Worm (Caenorhabditis elegans) whole organism, late embryonic: ENCODE results near the gene C28D4.7.
A peak's percentile ranks its signal among the peaks of the same experiment; 100 is the strongest.

Source experiments
- C38D4.7 ChIP-seq: fragments of 200-800 bp; sonication (Bioruptor generic); optimal IDR thresholded peaks from 2 replicates; lab custom pipeline; 2018; ENCODE audit warnings: mild to moderate bottlenecking, missing genetic modification characterization, moderate library complexity, missing compliant biosample characterization
- K02D7.2 ChIP-seq: sonication (generic microtip); optimal IDR thresholded peaks from 2 replicates; lab custom pipeline; 2017; ENCODE audit warnings: mild to moderate bottlenecking, missing genetic modification characterization, missing compliant biosample characterization
- K09A11.1 ChIP-seq: sonication (generic microtip); optimal IDR thresholded peaks from 2 replicates; lab custom pipeline; 2017; ENCODE audit warnings: antibody characterized with exemption, mild to moderate bottlenecking, missing genetic modification characterization, missing compliant biosample characterization; ENCODE audit not compliant: insufficient read depth
- T23F11.4 ChIP-seq: fragments of 200-800 bp; sonication (Bioruptor generic); optimal IDR thresholded peaks from 2 replicates; lab custom pipeline; 2018; ENCODE audit warnings: mild to moderate bottlenecking, missing genetic modification characterization, missing compliant biosample characterization
- ama-1 ChIP-seq: fragments of 150-350 bp; optimal IDR thresholded peaks from 2 replicates; lab custom pipeline; 2014
- ceh-14 ChIP-seq: sonication (generic microtip); optimal IDR thresholded peaks from 2 replicates; lab custom pipeline; 2016; ENCODE audit warnings: missing genotype, missing genetic modification characterization, missing compliant biosample characterization
- ceh-18 ChIP-seq: sonication (generic microtip); optimal IDR thresholded peaks from 2 replicates; lab custom pipeline; 2016; ENCODE audit warnings: missing genetic modification characterization, missing compliant biosample characterization
- ceh-19 ChIP-seq: fragments of 200-800 bp; sonication (Bioruptor generic); optimal IDR thresholded peaks from 2 replicates; lab custom pipeline; 2018; ENCODE audit warnings: mild to moderate bottlenecking, missing genetic modification characterization, missing compliant biosample characterization
- ceh-2 ChIP-seq: sonication (generic microtip); optimal IDR thresholded peaks from 2 replicates; lab custom pipeline; 2016; ENCODE audit warnings: missing genotype, missing genetic modification characterization, missing compliant biosample characterization
- ceh-22 ChIP-seq: sonication (generic microtip); optimal IDR thresholded peaks from 2 replicates; lab custom pipeline; 2017; ENCODE audit warnings: missing biosample characterization, missing genetic modification characterization
- ceh-30 ChIP-seq: fragments of 150-350 bp; optimal IDR thresholded peaks from 2 replicates; lab custom pipeline; 2014; ENCODE audit warnings: missing biosample characterization, missing genetic modification characterization
- ceh-34 ChIP-seq: sonication (generic microtip); optimal IDR thresholded peaks from 2 replicates; lab custom pipeline; 2016; ENCODE audit warnings: mild to moderate bottlenecking, missing genetic modification characterization, missing compliant biosample characterization
- ceh-45 ChIP-seq: fragments of 200-800 bp; sonication (Bioruptor generic); IDR thresholded peaks from 2 replicates; pipeline ENCODE4 v1.3.6; 2022; ENCODE audit warnings: missing genetic modification reagents, missing genetic modification characterization, missing compliant biosample characterization
- ceh-48 ChIP-seq: sonication (generic microtip); optimal IDR thresholded peaks from 2 replicates; lab custom pipeline; 2016; ENCODE audit warnings: missing genetic modification characterization, inconsistent platforms, missing compliant biosample characterization
- ceh-6 ChIP-seq: fragments of 200-800 bp; sonication (Bioruptor generic); optimal IDR thresholded peaks from 2 replicates; lab custom pipeline; 2018; ENCODE audit warnings: mild to moderate bottlenecking, missing genetic modification characterization, missing compliant biosample characterization
- che-1 ChIP-seq: sonication (generic microtip); optimal IDR thresholded peaks from 2 replicates; lab custom pipeline; 2016; ENCODE audit warnings: mild to moderate bottlenecking, missing genetic modification characterization, missing compliant biosample characterization
- dve-1 ChIP-seq: sonication (generic microtip); optimal IDR thresholded peaks from 2 replicates; lab custom pipeline; 2017; ENCODE audit warnings: antibody characterized with exemption, mild to moderate bottlenecking, missing genetic modification characterization, missing compliant biosample characterization
- elt-2 ChIP-seq: sonication (generic microtip); optimal IDR thresholded peaks from 2 replicates; lab custom pipeline; 2016; ENCODE audit warnings: missing genetic modification reagents, missing genetic modification characterization, missing compliant biosample characterization
- ets-4 ChIP-seq: sonication (generic microtip); optimal IDR thresholded peaks from 2 replicates; lab custom pipeline; 2016; ENCODE audit warnings: missing genetic modification characterization, missing compliant biosample characterization
- eyg-1 ChIP-seq: sonication (generic microtip); optimal IDR thresholded peaks from 2 replicates; lab custom pipeline; 2016; ENCODE audit warnings: missing genotype, missing genetic modification characterization, missing compliant biosample characterization
- fax-1 ChIP-seq: sonication (generic microtip); optimal IDR thresholded peaks from 2 replicates; lab custom pipeline; 2016; ENCODE audit warnings: missing genotype, missing genetic modification characterization, missing compliant biosample characterization
- fkh-10 ChIP-seq: fragments of 150-350 bp; optimal IDR thresholded peaks from 2 replicates; lab custom pipeline; 2014; ENCODE audit warnings: missing biosample characterization, missing genetic modification reagents, missing genetic modification characterization
- fkh-6 ChIP-seq: sonication (generic microtip); optimal IDR thresholded peaks from 2 replicates; lab custom pipeline; 2016; ENCODE audit warnings: missing genetic modification characterization, missing compliant biosample characterization
- gmeb-2 ChIP-seq: sonication (generic microtip); optimal IDR thresholded peaks from 2 replicates; lab custom pipeline; 2016; ENCODE audit warnings: missing genetic modification characterization, inconsistent platforms, missing compliant biosample characterization
- hlh-13 ChIP-seq: fragments of 200-800 bp; sonication (Bioruptor generic); optimal IDR thresholded peaks from 2 replicates; lab custom pipeline; 2018; ENCODE audit warnings: mild to moderate bottlenecking, missing genetic modification characterization, missing compliant biosample characterization
- hlh-15 ChIP-seq: sonication (generic microtip); optimal IDR thresholded peaks from 2 replicates; lab custom pipeline; 2016; ENCODE audit warnings: missing genetic modification characterization, missing compliant biosample characterization
- lin-11 ChIP-seq: fragments of 200-800 bp; sonication (Bioruptor generic); optimal IDR thresholded peaks from 2 replicates; lab custom pipeline; 2018; ENCODE audit warnings: mild to moderate bottlenecking, missing genetic modification characterization, missing compliant biosample characterization
- madf-2 ChIP-seq: sonication (generic microtip); optimal IDR thresholded peaks from 2 replicates; lab custom pipeline; 2017; ENCODE audit warnings: missing genetic modification characterization, missing compliant biosample characterization
- nfya-1 ChIP-seq: sonication (generic microtip); optimal IDR thresholded peaks from 2 replicates; lab custom pipeline; 2017; ENCODE audit warnings: missing genetic modification characterization, mild to moderate bottlenecking, missing compliant biosample characterization, antibody characterized with exemption, moderate library complexity
- odd-2 ChIP-seq: sonication (generic microtip); optimal IDR thresholded peaks from 2 replicates; lab custom pipeline; 2017; ENCODE audit warnings: antibody characterized with exemption, mild to moderate bottlenecking, missing genetic modification characterization, missing compliant biosample characterization
- pha-2 ChIP-seq: sonication (generic microtip); optimal IDR thresholded peaks from 2 replicates; lab custom pipeline; 2017; ENCODE audit warnings: mild to moderate bottlenecking, missing genetic modification characterization, missing compliant biosample characterization
- pha-4 ChIP-seq: fragments of 150-350 bp; optimal IDR thresholded peaks from 2 replicates; lab custom pipeline; 2018; ENCODE audit warnings: missing biosample characterization, missing genetic modification reagents, missing genetic modification characterization
- pros-1 ChIP-seq: fragments of 150-350 bp; optimal IDR thresholded peaks from 2 replicates; lab custom pipeline; 2014; ENCODE audit warnings: missing biosample characterization, missing genetic modification reagents, missing genetic modification characterization
- rnt-1 ChIP-seq: sonication (generic microtip); optimal IDR thresholded peaks from 2 replicates; lab custom pipeline; 2016; ENCODE audit warnings: missing genetic modification characterization, missing compliant biosample characterization
- sdc-2 ChIP-seq: sonication (generic microtip); optimal IDR thresholded peaks from 2 replicates; lab custom pipeline; 2016; ENCODE audit warnings: missing genotype, missing genetic modification characterization, missing compliant biosample characterization
- sox-2 ChIP-seq: fragments of 200-800 bp; sonication (Bioruptor generic); IDR thresholded peaks from 2 replicates; pipeline ENCODE4 v1.3.6; 2022; ENCODE audit warnings: missing genetic modification reagents, missing genetic modification characterization, missing compliant biosample characterization
- sox-4 ChIP-seq: sonication (generic microtip); optimal IDR thresholded peaks from 2 replicates; lab custom pipeline; 2017; ENCODE audit warnings: mild to moderate bottlenecking, missing genetic modification characterization, inconsistent platforms, missing compliant biosample characterization
- syd-9 ChIP-seq: sonication (generic microtip); optimal IDR thresholded peaks from 2 replicates; lab custom pipeline; 2016; ENCODE audit warnings: mild to moderate bottlenecking, missing genetic modification characterization, moderate library complexity, missing compliant biosample characterization
- tbx-2 ChIP-seq: sonication (generic microtip); optimal IDR thresholded peaks from 2 replicates; lab custom pipeline; 2016; ENCODE audit warnings: missing genetic modification characterization, missing compliant biosample characterization
- tbx-7 ChIP-seq: sonication (generic microtip); optimal IDR thresholded peaks from 2 replicates; lab custom pipeline; 2016; ENCODE audit warnings: missing genotype, missing genetic modification characterization, missing compliant biosample characterization
- unc-3 ChIP-seq, 2 experiments: fragments of 200-800 bp in 1 of 2; sonication (Bioruptor generic) in 1 of 2; sonication (generic microtip) in 1 of 2; conservative IDR thresholded peaks in 1 of 2; optimal IDR thresholded peaks in 1 of 2; 2 replicates each; pipeline versions ENCODE4 v1.3.6 to Lab custom; 2016 to 2022; ENCODE audit warnings: missing compliant biosample characterization in 2 of 2, missing genetic modification characterization in 2 of 2, missing genetic modification reagents in 1 of 2
- unc-42 ChIP-seq: sonication (generic microtip); optimal IDR thresholded peaks from 2 replicates; lab custom pipeline; 2016; ENCODE audit warnings: missing genotype, missing genetic modification characterization, missing compliant biosample characterization
- unc-86 ChIP-seq: sonication (generic microtip); optimal IDR thresholded peaks from 2 replicates; lab custom pipeline; 2016; ENCODE audit warnings: missing genetic modification characterization, missing compliant biosample characterization

C28D4.7 gene

DNA sequence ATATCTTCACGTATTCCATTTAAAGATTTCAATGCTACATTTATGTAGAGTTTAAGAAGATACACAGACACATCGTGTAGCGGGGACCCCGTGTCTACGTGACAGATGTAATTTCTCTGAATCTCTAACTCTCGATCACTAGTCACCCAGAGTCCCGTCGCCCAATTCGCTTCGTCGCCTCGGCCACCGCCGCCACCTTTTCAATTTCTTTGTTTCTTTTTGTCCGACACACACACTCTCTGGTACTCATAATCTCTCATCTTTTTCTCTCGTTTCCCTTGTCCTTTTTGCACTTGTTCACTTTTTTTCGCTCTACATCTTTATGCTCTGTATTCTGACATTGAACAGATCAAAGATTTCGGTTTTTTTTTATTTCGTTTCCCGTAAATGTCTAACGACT lies 24.6 kb downstream of the C28D4.7 start (continued):
- peak; percentile 69 for TF ChIP-seq dve-1 (tag; lab: Kevin White, UChicago)
- TF ChIP-seq nfya-1 (tag; lab: Kevin White, UChicago), result peak; percentile 77
- TF ChIP-seq unc-42 (tag; lab: Kevin White, UChicago), result no peak
- TF ChIP-seq sox-4 (tag; lab: Kevin White, UChicago), result no peak
- no peak for TF ChIP-seq madf-2 (tag; lab: Kevin White, UChicago)
- no peak for TF ChIP-seq ceh-45 (GFP tag; lab: Robert Waterston, UW)
- TF ChIP-seq tbx-2 (tag; lab: Kevin White, UChicago), result peak; percentile 73
- no peak for TF ChIP-seq fkh-6 (tag; lab: Kevin White, UChicago)
- TF ChIP-seq rnt-1, result peak; percentile 66
- TF ChIP-seq syd-9 (tag; lab: Kevin White, UChicago), result peak; percentile 22
- no peak for TF ChIP-seq ceh-30 (tag; lab: Kevin White, UChicago)
- TF ChIP-seq eyg-1 (tag; lab: Kevin White, UChicago), result no peak
- no peak for TF ChIP-seq ets-4
- no peak for TF ChIP-seq sdc-2
- no peak for TF ChIP-seq pha-2
- no peak for TF ChIP-seq ceh-6
- TF ChIP-seq ceh-14, result peak; percentile 12
- no peak for TF ChIP-seq fax-1 (tag; lab: Kevin White, UChicago)
- TF ChIP-seq, all 69 proteins: peak for 13

DNA sequence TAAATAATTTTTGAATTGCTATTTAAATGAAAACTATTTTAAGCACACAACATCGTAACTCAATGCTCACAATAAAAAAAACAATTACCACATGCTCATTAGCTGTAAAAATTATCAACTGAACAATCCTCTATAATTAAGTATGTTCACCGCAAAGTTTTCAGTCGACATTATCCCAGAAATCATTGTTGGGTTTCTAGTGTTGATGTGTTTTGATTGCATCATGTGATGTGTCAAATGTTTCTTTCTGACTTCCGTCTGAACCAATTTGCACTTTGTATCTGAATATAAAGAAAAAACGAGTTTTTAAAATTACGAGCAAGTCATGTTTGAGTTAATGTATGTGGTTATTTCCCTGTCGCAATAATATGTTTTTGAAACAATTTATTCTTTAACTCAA lies 25.1 kb downstream of the C28D4.7 start:
- no peak for TF ChIP-seq fkh-10 (GFP tag; lab: Kevin White, UChicago)

DNA sequence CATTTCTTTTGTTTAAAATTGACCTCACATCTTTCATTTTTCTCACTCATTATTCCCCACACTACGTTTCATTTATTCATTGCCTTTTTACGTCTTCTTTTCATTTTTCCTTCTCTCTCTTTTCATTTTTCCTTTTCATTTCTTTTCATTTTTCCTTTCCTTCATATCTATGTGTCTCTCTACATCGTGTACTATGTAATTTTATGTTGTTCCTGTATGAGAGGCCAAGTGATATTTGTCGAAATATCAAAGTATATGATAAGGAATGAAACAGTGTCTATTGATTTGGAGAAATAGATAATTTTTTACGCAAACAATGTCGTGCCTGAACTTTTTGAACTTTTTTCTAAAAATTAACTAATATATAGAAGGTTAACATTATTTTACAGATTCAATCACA lies 26.5 kb downstream of the C28D4.7 start:
- TF ChIP-seq elt-2 (peak; percentile 33), madf-2 (tag; lab: Kevin White, UChicago) (no peak), pha-2 (no peak)

DNA sequence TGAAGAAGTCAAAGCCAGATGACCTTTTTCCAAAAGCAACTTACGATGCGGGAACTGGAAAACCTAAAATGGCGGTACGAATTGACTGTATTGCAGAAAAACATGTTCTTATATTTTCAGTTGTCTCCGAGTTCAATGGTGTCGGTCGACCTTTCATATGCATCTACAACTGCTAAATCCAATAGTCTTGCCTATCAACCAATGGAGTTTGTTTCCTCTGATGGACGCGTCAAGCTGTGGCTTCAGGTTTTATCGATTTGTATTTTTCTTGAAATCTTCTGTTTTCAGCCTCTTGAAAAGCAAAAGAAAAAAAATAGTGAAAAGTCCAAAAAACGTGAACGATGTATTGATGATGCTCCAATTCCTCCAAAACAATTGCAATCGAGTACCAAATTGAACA lies 28.7 kb downstream of the C28D4.7 start:
- TF ChIP-seq K02D7.2 (tag; lab: Kevin White, UChicago), result no peak
- no peak for TF ChIP-seq unc-86 (tag; lab: Kevin White, UChicago)
- no peak for TF ChIP-seq pha-2
- TF ChIP-seq pha-4, result no peak
- TF ChIP-seq sox-4 (tag; lab: Kevin White, UChicago), result no peak
- TF ChIP-seq T23F11.4, result no peak
- TF ChIP-seq syd-9 (tag; lab: Kevin White, UChicago), result no peak
- no peak for TF ChIP-seq ceh-19 (GFP tag; lab: Kevin White, UChicago)
- no peak for TF ChIP-seq odd-2
- no peak for TF ChIP-seq ceh-18 (tag; lab: Kevin White, UChicago)
- TF ChIP-seq rnt-1, result no peak
- TF ChIP-seq ama-1 (lab: Kevin White, UChicago), result no peak
- no peak for TF ChIP-seq ceh-34 (tag; lab: Kevin White, UChicago)
- no peak for TF ChIP-seq unc-3 (GFP tag; conservative IDR thresholded peaks at IDR 0.05; lab: Robert Waterston, UW)
- no peak for TF ChIP-seq unc-3 (tag; optimal IDR thresholded peaks at IDR 0.05; lab: Kevin White, UChicago)
- TF ChIP-seq hlh-13, result no peak
- TF ChIP-seq K09A11.1, result no peak
- TF ChIP-seq hlh-15, result no peak
- no peak for TF ChIP-seq sox-2

DNA sequence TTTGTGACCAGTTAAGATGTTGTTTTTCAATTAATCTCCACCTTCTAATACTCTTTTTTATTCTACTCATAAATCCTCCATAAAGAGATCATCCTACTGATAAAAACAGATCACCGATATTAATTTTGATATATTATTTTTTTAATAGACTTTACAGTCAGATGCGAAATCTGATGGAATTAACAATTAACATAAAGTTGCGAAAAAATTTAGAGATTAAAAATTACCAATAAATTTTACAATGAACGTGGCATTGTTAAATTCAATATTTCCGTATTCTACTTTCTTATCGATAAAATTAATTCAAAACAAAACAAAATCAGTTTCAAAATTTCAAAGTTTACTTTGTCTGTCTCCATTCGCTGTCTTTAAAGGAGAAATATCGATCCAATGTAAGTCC lies 30.2 kb downstream of the C28D4.7 start, which contains the start of gene K01H12.4:
K01H12.4 (plus strand) TSS at position 301 of the 400 bp plus-strand sequence.
- TF ChIP-seq tbx-7 (tag; lab: Kevin White, UChicago) (no peak), eyg-1 (tag; lab: Kevin White, UChicago) (no peak), ets-4 (no peak), hlh-15 (no peak), pros-1 (no peak), ama-1 (lab: Kevin White, UChicago) (no peak), lin-11 (no peak), ceh-48 (tag; lab: Kevin White, UChicago) (no peak), ceh-14 (no peak), ceh-2 (tag; lab: Kevin White, UChicago) (no peak), tbx-2 (tag; lab: Kevin White, UChicago) (no peak), ceh-22 (tag; lab: Kevin White, UChicago) (no peak), sdc-2 (no peak), pha-2 (no peak), C38D4.7 (GFP tag; lab: Kevin White, UChicago) (no peak), che-1 (tag; lab: Kevin White, UChicago) (no peak), gmeb-2 (tag; lab: Kevin White, UChicago) (no peak)
